Fruit fly (Drosophila melanogaster): ENCODE data around the gene raskol.

Gene raskol

dm6 chrX:17726551-17727180, 16.7 kb downstream of the raskol start (continued):
- TF ChIP-seq lab (GFP tag; optimal IDR thresholded peaks at IDR 0.05) (peak; percentile 40), Abd-B (GFP tag; optimal IDR thresholded peaks at IDR 0.05) (no peak), pita (GFP tag; optimal IDR thresholded peaks at IDR 0.05) (no peak), CG1603 (tag; optimal IDR thresholded peaks at IDR 0.05) (no peak), H2.0 (GFP tag; IDR thresholded peaks at IDR 0.05) (peak; percentile 10; the same call in 1 of the 2 replicates), vvl (GFP tag; IDR thresholded peaks at IDR 0.05) (peak; percentile 63; the same call in 1 of the 2 replicates), E2f2 (GFP tag; IDR thresholded peaks at IDR 0.05) (peak; percentile 17; the same call in 1 of the 2 replicates), ap (GFP tag; IDR thresholded peaks at IDR 0.05) (peak; percentile 33; the same call in 1 of the 2 replicates), CG14014 (GFP tag; IDR thresholded peaks at IDR 0.05) (peak; percentile 55; the same call in 1 of the 2 replicates), Hmx (GFP tag; optimal IDR thresholded peaks at IDR 0.05) (no peak), nerfin-2 (GFP tag; IDR thresholded peaks at IDR 0.05; ENCODE audit: partially characterized antibody) (no peak), PHDP (tag; optimal IDR thresholded peaks at IDR 0.05) (peak; percentile 22), CG4730 (GFP tag; IDR thresholded peaks at IDR 0.05) (no peak), Lhr (GFP tag; optimal IDR thresholded peaks at IDR 0.05) (no peak), CkIIα-i1 (GFP tag; IDR thresholded peaks at IDR 0.05) (no peak), amos (GFP tag; IDR thresholded peaks at IDR 0.05; ENCODE audit: partially characterized antibody) (no peak), abd-A (tag; optimal IDR thresholded peaks at IDR 0.05) (no peak), CG2116 (GFP tag; optimal IDR thresholded peaks at IDR 0.05) (no peak), Ravus (GFP tag; IDR thresholded peaks at IDR 0.05) (no peak), CG7987 (GFP tag; optimal IDR thresholded peaks at IDR 0.05) (no peak), NfI (GFP tag; optimal IDR thresholded peaks at IDR 0.05) (no peak), zf30C (GFP tag; optimal IDR thresholded peaks at IDR 0.05) (no peak), cwo (GFP tag; optimal IDR thresholded peaks at IDR 0.05) (no peak), CG8290 (GFP tag; optimal IDR thresholded peaks at IDR 0.05) (no peak), CG8290 (tag; optimal IDR thresholded peaks at IDR 0.05) (no peak), CG18764 (GFP tag; optimal IDR thresholded peaks at IDR 0.05) (no peak), en (GFP tag; optimal IDR thresholded peaks at IDR 0.05) (no peak), CG6854 (GFP tag; optimal IDR thresholded peaks at IDR 0.05) (no peak), Trl (optimal IDR thresholded peaks at IDR 0.05) (no peak), Trl (GFP tag; optimal IDR thresholded peaks at IDR 0.05) (no peak), h (optimal IDR thresholded peaks at IDR 0.05) (no peak), lmd (GFP tag; IDR thresholded peaks at IDR 0.05) (peak; percentile 30; the same call in 1 of the 2 replicates), CG10209 (GFP tag; optimal IDR thresholded peaks at IDR 0.05) (peak; percentile 20), CG4820 (GFP tag; optimal IDR thresholded peaks at IDR 0.05) (no peak), p53 (GFP tag; optimal IDR thresholded peaks at IDR 0.05) (no peak), CG13894 (tag; optimal IDR thresholded peaks at IDR 0.05) (no peak), NK7.1 (GFP tag; optimal IDR thresholded peaks at IDR 0.05) (no peak), Pdp1 (GFP tag; optimal IDR thresholded peaks at IDR 0.05) (no peak), luna (GFP tag; optimal IDR thresholded peaks at IDR 0.05) (no peak), CG13775 (GFP tag; optimal IDR thresholded peaks at IDR 0.05) (peak; percentile 23), ind (GFP tag; optimal IDR thresholded peaks at IDR 0.05) (no peak), Stat92E (GFP tag; optimal IDR thresholded peaks at IDR 0.05) (no peak), Xrp1 (GFP tag; IDR thresholded peaks at IDR 0.05) (peak; percentile 49; the same call in 1 of the 2 replicates), usp (GFP tag; optimal IDR thresholded peaks at IDR 0.05) (no peak), CG6791 (GFP tag; IDR thresholded peaks at IDR 0.05; ENCODE audit: partially characterized antibody) (no peak), CG12744 (GFP tag; optimal IDR thresholded peaks at IDR 0.05) (no peak), CG9727 (GFP tag; optimal IDR thresholded peaks at IDR 0.05) (peak; percentile 31), CG3847 (GFP tag; IDR thresholded peaks at IDR 0.05) (no peak), CG8765 (GFP tag; IDR thresholded peaks at IDR 0.05) (no peak), lola (GFP tag; optimal IDR thresholded peaks at IDR 0.05) (no peak)
